Fruit fly (Drosophila melanogaster): ENCODE results near the gene CG4955.
A peak's percentile ranks its signal among the peaks of the same experiment; 100 is the strongest.

Gene CG4955

DNA sequence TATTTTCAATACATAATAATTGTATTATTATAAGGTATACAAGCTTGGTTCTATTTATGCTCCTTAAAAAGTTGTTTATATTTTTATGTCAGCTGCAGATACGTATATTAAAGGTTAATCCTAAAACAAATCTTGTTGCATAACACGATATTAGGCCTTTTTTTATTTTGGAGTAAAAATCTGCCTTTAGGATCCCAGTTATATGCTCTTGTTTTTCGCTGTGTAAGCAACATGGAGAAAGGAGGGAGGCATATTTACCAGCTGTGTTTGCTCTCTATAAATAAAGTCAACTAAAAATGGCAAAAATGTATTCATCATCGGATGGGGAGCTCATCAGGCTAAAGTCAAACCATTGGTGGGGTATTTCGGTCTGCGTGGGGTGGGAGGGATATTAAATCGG lies 40.4 kb downstream of the CG4955 start (continued):
- no peak for TF ChIP-seq Sox102F (GFP tag; optimal IDR thresholded peaks at IDR 0.05)
- no peak for TF ChIP-seq Blimp-1 (GFP tag; optimal IDR thresholded peaks at IDR 0.05)
- no peak for TF ChIP-seq lz (GFP tag; optimal IDR thresholded peaks at IDR 0.05)
- TF ChIP-seq CG11762 (GFP tag; optimal IDR thresholded peaks at IDR 0.05; ENCODE audit: insufficient read depth), result no peak
- peak; percentile 3 for TF ChIP-seq CG9139 (GFP tag; optimal IDR thresholded peaks at IDR 0.05)
- no peak for TF ChIP-seq CG7368 (GFP tag; optimal IDR thresholded peaks at IDR 0.05)
- no peak for TF ChIP-seq CG11294 (GFP tag; IDR thresholded peaks at IDR 0.05)
- no peak for TF ChIP-seq CG8319 (GFP tag; optimal IDR thresholded peaks at IDR 0.05)
- no peak for TF ChIP-seq salr (GFP tag; optimal IDR thresholded peaks at IDR 0.05)
- no peak for TF ChIP-seq CG3919 (GFP tag; optimal IDR thresholded peaks at IDR 0.05)
- peak; percentile 9 for TF ChIP-seq Eip75B (GFP tag; optimal IDR thresholded peaks at IDR 0.05)
- TF ChIP-seq Smox (GFP tag; optimal IDR thresholded peaks at IDR 0.05), result peak; percentile 36
- no peak for TF ChIP-seq CG11902 (GFP tag; optimal IDR thresholded peaks at IDR 0.05)
- peak; percentile 13 for TF ChIP-seq acj6 (GFP tag; optimal IDR thresholded peaks at IDR 0.05)
- TF ChIP-seq Met (GFP tag; optimal IDR thresholded peaks at IDR 0.05), result peak; percentile 19
- peak; percentile 18 for TF ChIP-seq topi (GFP tag; optimal IDR thresholded peaks at IDR 0.05)
- TF ChIP-seq Eip93F (GFP tag; optimal IDR thresholded peaks at IDR 0.05), result no peak
- TF ChIP-seq CG4318 (GFP tag; optimal IDR thresholded peaks at IDR 0.05), result peak; percentile 7
- TF ChIP-seq CG32006 (GFP tag; optimal IDR thresholded peaks at IDR 0.05), result peak; percentile 50
- 0 out of 3 replicates have a peak, but pooled peaks have one; percentile 21 for TF ChIP-seq CG6163 (GFP tag; IDR thresholded peaks at IDR 0.05)
- TF ChIP-seq vri (GFP tag; optimal IDR thresholded peaks at IDR 0.05), result no peak
- peak; percentile 55 for TF ChIP-seq fkh (GFP tag; optimal IDR thresholded peaks at IDR 0.05)

DNA sequence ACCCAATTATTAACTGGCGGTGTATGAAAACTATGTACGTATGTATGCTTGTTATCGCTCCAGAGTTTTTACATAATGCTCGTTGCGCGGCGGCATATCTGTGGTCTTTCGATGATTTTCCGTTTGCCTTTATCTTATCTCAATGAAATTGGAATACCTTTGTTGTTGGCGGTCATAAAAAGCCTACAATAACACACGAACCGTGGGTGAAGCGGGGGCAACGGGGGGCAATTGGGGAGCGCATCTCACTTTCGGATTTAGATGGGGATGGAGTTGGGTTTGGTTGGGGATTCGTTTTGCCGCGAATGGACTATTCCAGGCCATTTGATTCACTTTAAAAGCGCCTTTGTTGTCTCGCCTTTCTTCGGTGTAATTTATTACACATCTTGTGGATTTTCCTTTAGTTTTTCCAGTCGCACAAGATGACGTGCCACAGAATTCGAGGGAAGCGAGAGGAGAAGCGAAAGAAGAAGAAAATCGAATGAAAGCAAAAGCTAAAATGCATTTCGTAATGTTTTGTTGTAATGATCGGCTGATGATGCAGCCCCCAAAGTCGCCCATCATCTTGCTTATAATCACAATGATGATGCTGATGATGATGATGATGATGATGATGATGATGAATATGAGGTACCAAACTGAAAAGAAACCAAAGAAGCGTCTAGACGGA lies 41.3 kb downstream of the CG4955 start:
- TF ChIP-seq pdm3 (GFP tag; optimal IDR thresholded peaks at IDR 0.05), result no peak
- peak; percentile 73 for TF ChIP-seq svp (GFP tag)

DNA sequence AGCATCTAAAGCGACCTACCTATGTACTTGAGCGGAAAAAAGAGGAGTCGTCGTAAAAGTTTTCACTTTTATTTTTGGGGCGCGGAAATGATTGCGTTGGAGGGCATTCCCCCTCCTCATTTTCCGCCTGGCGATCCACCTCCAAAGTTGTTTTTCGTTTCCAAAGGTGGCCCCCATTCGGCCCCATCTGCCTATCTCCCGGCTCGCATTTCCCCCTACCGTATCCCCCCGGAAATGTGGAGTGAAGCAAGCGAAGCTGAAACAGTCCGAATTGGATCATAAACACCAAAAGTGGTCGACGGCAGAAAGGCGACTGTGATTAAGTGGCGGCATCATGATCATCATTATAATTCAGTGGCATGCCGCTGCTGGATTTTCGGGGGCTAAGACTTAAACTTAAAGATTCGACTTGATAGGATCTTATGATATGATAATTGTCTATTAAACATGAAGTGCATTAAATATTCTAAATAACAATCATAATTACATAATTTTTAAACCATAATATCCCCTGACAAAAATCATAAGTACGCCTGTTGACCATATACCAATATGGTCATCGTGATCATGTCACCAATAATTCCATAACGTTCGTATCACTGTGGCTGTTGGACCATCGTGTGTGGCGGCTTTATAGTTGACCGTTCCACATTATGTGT lies 42.4 kb downstream of the CG4955 start:
- TF ChIP-seq Sox102F (GFP tag; optimal IDR thresholded peaks at IDR 0.05) (peak; percentile 64), CG6276 (GFP tag; optimal IDR thresholded peaks at IDR 0.05) (peak; percentile 50), CG31627 (GFP tag; optimal IDR thresholded peaks at IDR 0.05) (peak; percentile 48), lz (GFP tag; optimal IDR thresholded peaks at IDR 0.05) (peak; percentile 68), net (GFP tag; optimal IDR thresholded peaks at IDR 0.05) (peak; percentile 40), spab (GFP tag; optimal IDR thresholded peaks at IDR 0.05) (no peak), Ets96B (tag; optimal IDR thresholded peaks at IDR 0.05) (peak; percentile 36), topi (GFP tag; optimal IDR thresholded peaks at IDR 0.05) (peak; percentile 62), CG8632 (GFP tag; optimal IDR thresholded peaks at IDR 0.05) (peak; percentile 68), CG6792 (GFP tag; optimal IDR thresholded peaks at IDR 0.05) (peak; percentile 52), ss (GFP tag; optimal IDR thresholded peaks at IDR 0.05) (peak in 1 of 2 experiments; percentile 43), Hr38 (GFP tag; optimal IDR thresholded peaks at IDR 0.05) (no peak), acj6 (GFP tag; optimal IDR thresholded peaks at IDR 0.05) (peak; percentile 57), CG6808 (GFP tag; optimal IDR thresholded peaks at IDR 0.05) (peak; percentile 34), dac (GFP tag; optimal IDR thresholded peaks at IDR 0.05) (peak; percentile 10), cyc (GFP tag; optimal IDR thresholded peaks at IDR 0.05) (peak; percentile 56), pdm3 (GFP tag; optimal IDR thresholded peaks at IDR 0.05) (peak; percentile 77), salr (GFP tag; optimal IDR thresholded peaks at IDR 0.05) (peak in 1 of 2 experiments; percentile 16), CG3032 (tag; optimal IDR thresholded peaks at IDR 0.05) (peak; percentile 24), Eip75B (GFP tag; optimal IDR thresholded peaks at IDR 0.05) (peak; percentile 58), Hr4 (GFP tag; optimal IDR thresholded peaks at IDR 0.05) (peak; percentile 64), CG8319 (GFP tag; optimal IDR thresholded peaks at IDR 0.05) (peak; percentile 46), CG3919 (GFP tag; optimal IDR thresholded peaks at IDR 0.05) (peak; percentile 52), svp (GFP tag) (peak; percentile 92), CG10631 (GFP tag; optimal IDR thresholded peaks at IDR 0.05) (peak; percentile 41), CG11294 (GFP tag; IDR thresholded peaks at IDR 0.05) (no peak; the same call in 1 of the 2 replicates), Eip93F (GFP tag; optimal IDR thresholded peaks at IDR 0.05) (peak; percentile 1), esn (GFP tag; optimal IDR thresholded peaks at IDR 0.05) (peak; percentile 66), CG7368 (GFP tag; optimal IDR thresholded peaks at IDR 0.05) (peak; percentile 55), Smox (GFP tag; optimal IDR thresholded peaks at IDR 0.05) (peak; percentile 60), achi (GFP tag; optimal IDR thresholded peaks at IDR 0.05) (peak; percentile 50), CG6163 (GFP tag; IDR thresholded peaks at IDR 0.05) (peak; percentile 52; the same call in 1 of the 3 replicates), Sox15 (GFP tag; optimal IDR thresholded peaks at IDR 0.05) (peak; percentile 42), CG6854 (GFP tag; optimal IDR thresholded peaks at IDR 0.05) (no peak)

Data from whole organism, prepupa.